Worm (Caenorhabditis elegans) whole organism, L3 larva: Measurements from ENCODE around the gene H43I07.1.

Experiments used
- R02D3.7 ChIP-seq: fragments of 150-350 bp; optimal IDR thresholded peaks from 2 replicates; lab custom pipeline; 2014; ENCODE audit warnings: missing biosample characterization, missing genetic modification characterization
- ZK546.5 ChIP-seq: sonication (generic microtip); optimal IDR thresholded peaks from 2 replicates; lab custom pipeline; 2017; ENCODE audit warnings: missing biosample characterization, missing genetic modification characterization
- aly-2 ChIP-seq: fragments of 150-350 bp; optimal IDR thresholded peaks from 2 replicates; lab custom pipeline; 2014; ENCODE audit warnings: missing biosample characterization, missing genetic modification characterization
- ama-1 ChIP-seq: fragments of 150-350 bp; optimal IDR thresholded peaks from 2 replicates; lab custom pipeline; 2018
- ceh-9 ChIP-seq: sonication (generic microtip); optimal IDR thresholded peaks from 2 replicates; lab custom pipeline; 2018; ENCODE audit warnings: missing biosample characterization, missing genetic modification characterization
- egl-27 ChIP-seq: sonication (generic microtip); optimal IDR thresholded peaks from 4 replicates; lab custom pipeline; 2017; ENCODE audit warnings: missing biosample characterization, missing genetic modification reagents, missing genetic modification characterization
- egl-5 ChIP-seq: fragments of 150-350 bp; optimal IDR thresholded peaks from 2 replicates; lab custom pipeline; 2017; ENCODE audit warnings: missing biosample characterization, missing genetic modification reagents, missing genetic modification characterization, inconsistent platforms
- elt-1 ChIP-seq: fragments of 150-350 bp; optimal IDR thresholded peaks from 2 replicates; lab custom pipeline; 2014; ENCODE audit warnings: missing biosample characterization, missing genetic modification characterization
- elt-2 ChIP-seq: sonication (generic microtip); optimal IDR thresholded peaks from 2 replicates; lab custom pipeline; 2016; ENCODE audit warnings: missing genetic modification reagents, mild to moderate bottlenecking, missing genetic modification characterization, missing compliant biosample characterization
- elt-3 ChIP-seq, 3 experiments: fragments of 150-350 bp in 1 of 3; sonication (generic microtip) in 2 of 3; optimal IDR thresholded peaks; 2 replicates in 2 of 3; 4 replicates in 1 of 3; lab custom pipeline; 2014 to 2017; ENCODE audit warnings: missing biosample characterization in 3 of 3, missing genetic modification characterization in 3 of 3
- fkh-10 ChIP-seq: sonication (generic microtip); optimal IDR thresholded peaks from 2 replicates; lab custom pipeline; 2017; ENCODE audit warnings: missing biosample characterization, missing genetic modification reagents, missing genetic modification characterization
- jun-1 ChIP-seq: fragments of 150-350 bp; optimal IDR thresholded peaks from 2 replicates; lab custom pipeline; 2014; ENCODE audit warnings: missing biosample characterization, missing genetic modification reagents, missing genetic modification characterization
- lsy-12 ChIP-seq: sonication (generic microtip); optimal IDR thresholded peaks from 2 replicates; lab custom pipeline; 2016; ENCODE audit warnings: mild to moderate bottlenecking, missing genetic modification characterization, missing compliant biosample characterization
- mdl-1 ChIP-seq: fragments of 150-350 bp; optimal IDR thresholded peaks from 2 replicates; lab custom pipeline; 2014; ENCODE audit warnings: missing biosample characterization, missing genetic modification characterization
- mml-1 ChIP-seq: fragments of 150-350 bp; sonication (generic microtip); optimal IDR thresholded peaks from 3 replicates; lab custom pipeline; 2014; ENCODE audit warnings: missing biosample characterization, missing genetic modification characterization
- nfya-1 ChIP-seq: sonication (generic microtip); optimal IDR thresholded peaks from 2 replicates; lab custom pipeline; 2017; ENCODE audit warnings: missing genetic modification characterization, mild to moderate bottlenecking, missing compliant biosample characterization, antibody characterized with exemption, moderate library complexity; ENCODE audit not compliant: insufficient read depth
- nhr-11 ChIP-seq: fragments of 150-350 bp; optimal IDR thresholded peaks from 2 replicates; lab custom pipeline; 2014; ENCODE audit warnings: missing biosample characterization, missing genetic modification characterization
- nhr-12 ChIP-seq: fragments of 150-350 bp; optimal IDR thresholded peaks from 2 replicates; lab custom pipeline; 2014; ENCODE audit warnings: missing biosample characterization, missing genetic modification characterization
- nhr-237 ChIP-seq: fragments of 150-350 bp; optimal IDR thresholded peaks from 2 replicates; lab custom pipeline; 2014; ENCODE audit warnings: missing biosample characterization, missing genetic modification characterization
- nhr-25 ChIP-seq: sonication (generic microtip); optimal IDR thresholded peaks from 2 replicates; lab custom pipeline; 2017; ENCODE audit warnings: missing biosample characterization, missing genetic modification characterization
- nhr-43 ChIP-seq: sonication (generic microtip); optimal IDR thresholded peaks from 2 replicates; lab custom pipeline; 2016; ENCODE audit warnings: mild to moderate bottlenecking, missing genetic modification characterization, missing compliant biosample characterization; ENCODE audit not compliant: poor library complexity, severe bottlenecking
- nhr-67 ChIP-seq: fragments of 150-350 bp; optimal IDR thresholded peaks from 2 replicates; lab custom pipeline; 2014; ENCODE audit warnings: missing biosample characterization, missing genetic modification characterization
- nhr-76 ChIP-seq: fragments of 150-350 bp; sonication (generic microtip); optimal IDR thresholded peaks from 5 replicates; lab custom pipeline; 2014; ENCODE audit warnings: missing biosample characterization, missing genetic modification characterization
- nhr-77 ChIP-seq: fragments of 150-350 bp; optimal IDR thresholded peaks from 2 replicates; lab custom pipeline; 2014; ENCODE audit warnings: missing biosample characterization, missing genetic modification characterization
- pha-4 ChIP-seq: fragments of 150-350 bp; optimal IDR thresholded peaks from 2 replicates; lab custom pipeline; 2014; ENCODE audit warnings: missing biosample characterization, missing genetic modification reagents, missing genetic modification characterization
- pqm-1 ChIP-seq: fragments of 150-350 bp; optimal IDR thresholded peaks from 2 replicates; lab custom pipeline; 2017; ENCODE audit warnings: missing biosample characterization, missing genetic modification characterization, inconsistent platforms
- skn-1 ChIP-seq: fragments of 150-350 bp; optimal IDR thresholded peaks from 2 replicates; lab custom pipeline; 2014; ENCODE audit warnings: missing biosample characterization, missing genetic modification characterization
- tbx-2 ChIP-seq: sonication (generic microtip); optimal IDR thresholded peaks from 2 replicates; lab custom pipeline; 2016; ENCODE audit warnings: mild to moderate bottlenecking, missing genetic modification characterization, missing compliant biosample characterization
- unc-62 ChIP-seq: fragments of 150-350 bp; sonication (generic microtip); optimal IDR thresholded peaks from 4 replicates; lab custom pipeline; 2014; ENCODE audit warnings: missing biosample characterization, missing genetic modification reagents, missing genetic modification characterization
- zag-1 ChIP-seq: fragments of 150-350 bp; optimal IDR thresholded peaks from 2 replicates; lab custom pipeline; 2014; ENCODE audit warnings: missing biosample characterization, missing genetic modification characterization
- ztf-4 ChIP-seq: fragments of 150-350 bp; optimal IDR thresholded peaks from 2 replicates; lab custom pipeline; 2014; ENCODE audit warnings: missing biosample characterization, missing genetic modification characterization

Gene H43I07.1

ce11 chrV:4181272-4181671 lies 23.2 kb upstream of the H43I07.1 start:
- TF ChIP-seq pqm-1 (no peak), tbx-2 (no peak), pha-4 (no peak), ceh-9 (tag; lab: Kevin White, UChicago) (no peak), zag-1 (tag; lab: Kevin White, UChicago) (no peak), egl-27 (tag; lab: Kevin White, UChicago) (no peak), nhr-77 (tag; lab: Kevin White, UChicago) (no peak), aly-2 (tag; lab: Kevin White, UChicago) (no peak), ztf-4 (no peak), nhr-237 (tag; lab: Kevin White, UChicago) (no peak), nfya-1 (no peak), jun-1 (no peak), mdl-1 (tag; lab: Kevin White, UChicago) (no peak), nhr-76 (tag; lab: Kevin White, UChicago) (no peak), ZK546.5 (no peak), nhr-11 (tag; lab: Kevin White, UChicago) (no peak), unc-62 (no peak)

ce11 chrV:4181727-4182126 lies 22.8 kb upstream of the H43I07.1 start:
- TF ChIP-seq egl-27 (tag; lab: Kevin White, UChicago) (no peak), aly-2 (tag; lab: Kevin White, UChicago) (no peak), ztf-4 (no peak), elt-1 (no peak), pqm-1 (no peak), nhr-67 (no peak)

- TF ChIP-seq R02D3.7 (tag; lab: Kevin White, UChicago) = no peak
- TF ChIP-seq, all 47 proteins: peak for 0
Measured at ce11 chrV:4182546-4182945, 22.0 kb upstream of the H43I07.1 start.

ce11 chrV:4185885-4186284 lies 18.6 kb upstream of the H43I07.1 start:
- TF ChIP-seq elt-2 (tag; lab: Kevin White, UChicago) = peak; percentile 10
- peak; percentile 12 for TF ChIP-seq pqm-1
- TF ChIP-seq ama-1 (lab: Kevin White, UChicago) = no peak
- TF ChIP-seq fkh-10 = no peak

ce11 chrV:4186453-4187143 lies 17.9 kb upstream of the H43I07.1 start:
- no peak for TF ChIP-seq tbx-2
- TF ChIP-seq ama-1 (lab: Kevin White, UChicago) = peak; percentile 40
- peak; percentile 7 for TF ChIP-seq nhr-25 (tag; lab: Kevin White, UChicago)
- TF ChIP-seq elt-2 (tag; lab: Kevin White, UChicago) = peak; percentile 50
- TF ChIP-seq nhr-43 (tag; lab: Kevin White, UChicago) = peak; percentile 56
- TF ChIP-seq nfya-1 = peak; percentile 55

- TF ChIP-seq elt-2 (tag; lab: Kevin White, UChicago) (peak; percentile 45), lsy-12 (tag; lab: Kevin White, UChicago) (no peak), nhr-12 (no peak), zag-1 (tag; lab: Kevin White, UChicago) (no peak), aly-2 (tag; lab: Kevin White, UChicago) (no peak), ztf-4 (no peak), pqm-1 (no peak), nhr-77 (tag; lab: Kevin White, UChicago) (no peak)
Measured at ce11 chrV:4187144-4187485, 17.4 kb upstream of the H43I07.1 start, which contains the start of gene nhr-114. nhr-114 (plus strand) TSS chrV:4187202.

ce11 chrV:4189618-4190017 lies 14.9 kb upstream of the H43I07.1 start:
- TF ChIP-seq elt-1 (no peak), elt-3 (tag; optimal IDR thresholded peaks at IDR 0.05; lab: Kevin White, UChicago) (no peak), mml-1 (tag; lab: Kevin White, UChicago) (no peak), skn-1 (no peak), nhr-76 (tag; lab: Kevin White, UChicago) (no peak), egl-5 (tag; lab: Kevin White, UChicago) (no peak)
- TF ChIP-seq, all 47 proteins: peak for 0
